Fruit fly (Drosophila melanogaster) whole organism, embryonic: ENCODE data around the gene Dora.
A peak's percentile ranks its signal among the peaks of the same experiment; 100 is the strongest.

Experiments
- Abd-B ChIP-seq: fragments of 200-800 bp; sonication (Bioruptor generic); optimal IDR thresholded peaks from 2 replicates; lab custom pipeline; 2018; ENCODE audit warnings: missing biosample characterization, mild to moderate bottlenecking, missing genetic modification characterization, moderate library complexity
- BEAF-32 ChIP-seq: fragments of 200-800 bp; sonication (Bioruptor generic); optimal IDR thresholded peaks from 3 replicates; lab custom pipeline; 2017; ENCODE audit warnings: missing biosample characterization, missing genetic modification characterization, mild to moderate bottlenecking, moderate library complexity, missing genetic modification reagents
- Bteb2 ChIP-seq: fragments of 200-800 bp; sonication (Bioruptor generic); optimal IDR thresholded peaks from 2 replicates; lab custom pipeline; 2016; ENCODE audit warnings: missing biosample characterization, missing genetic modification characterization
- CG10267 ChIP-seq: fragments of 200-800 bp; sonication (Bioruptor generic); optimal IDR thresholded peaks from 2 replicates; lab custom pipeline; 2018; ENCODE audit warnings: missing biosample characterization, mild to moderate bottlenecking, missing genetic modification characterization, moderate library complexity
- CG10462 ChIP-seq: fragments of 200-800 bp; sonication (Bioruptor generic); optimal IDR thresholded peaks from 2 replicates; lab custom pipeline; 2016; ENCODE audit warnings: missing biosample characterization, missing genetic modification characterization
- CG10543 ChIP-seq: fragments of 200-800 bp; sonication (Bioruptor generic); optimal IDR thresholded peaks from 3 replicates; lab custom pipeline; 2017; ENCODE audit warnings: missing biosample characterization, mild to moderate bottlenecking, missing genetic modification characterization, moderate library complexity
- CG10979 ChIP-seq: fragments of 200-800 bp; sonication (Bioruptor generic); optimal IDR thresholded peaks from 2 replicates; lab custom pipeline; 2018; ENCODE audit warnings: missing biosample characterization, mild to moderate bottlenecking, missing genetic modification characterization, moderate library complexity
- CG11504 ChIP-seq: fragments of 200-800 bp; sonication (Bioruptor generic); optimal IDR thresholded peaks from 3 replicates; lab custom pipeline; 2019; ENCODE audit warnings: missing biosample characterization, mild to moderate bottlenecking, missing genetic modification characterization, moderate library complexity
- CG11560 ChIP-seq: fragments of 200-800 bp; sonication (Bioruptor generic); IDR thresholded peaks from 3 replicates; pipeline ENCODE4 v1.3.6; 2022; ENCODE audit warnings: missing biosample characterization, missing genetic modification characterization
- CG11695 ChIP-seq: fragments of 200-800 bp; sonication (Bioruptor generic); IDR thresholded peaks from 3 replicates; pipeline ENCODE4 v1.3.6; 2022; ENCODE audit warnings: missing biosample characterization, missing genetic modification characterization
- CG12071 ChIP-seq: fragments of 200-800 bp; sonication (Bioruptor generic); optimal IDR thresholded peaks from 3 replicates; lab custom pipeline; 2018; ENCODE audit warnings: missing biosample characterization, mild to moderate bottlenecking, missing genetic modification characterization
- CG1529 ChIP-seq: fragments of 200-800 bp; sonication (Bioruptor generic); optimal IDR thresholded peaks from 3 replicates; lab custom pipeline; 2018; ENCODE audit warnings: missing biosample characterization, missing genetic modification characterization
- CG16863 ChIP-seq: fragments of 200-800 bp; sonication (Bioruptor generic); optimal IDR thresholded peaks from 3 replicates; lab custom pipeline; 2016; ENCODE audit warnings: missing biosample characterization, missing genetic modification characterization
- CG17328 ChIP-seq: fragments of 200-800 bp; sonication (Bioruptor generic); IDR thresholded peaks from 2 replicates; pipeline ENCODE4 v1.3.6; 2022; ENCODE audit warnings: missing biosample characterization, missing genetic modification characterization
- CG17361 ChIP-seq: fragments of 200-800 bp; sonication (Bioruptor generic); IDR thresholded peaks from 3 replicates; pipeline ENCODE4 v1.3.6; 2022; ENCODE audit warnings: missing biosample characterization, missing genetic modification characterization
- CG18262 ChIP-seq: fragments of 200-800 bp; optimal IDR thresholded peaks from 3 replicates; lab custom pipeline; 2019; ENCODE audit warnings: missing biosample characterization, mild to moderate bottlenecking, missing genetic modification characterization, moderate library complexity
- CG1832 ChIP-seq: fragments of 200-800 bp; sonication (Bioruptor generic); optimal IDR thresholded peaks from 2 replicates; lab custom pipeline; 2017; ENCODE audit warnings: missing biosample characterization, mild to moderate bottlenecking, missing genetic modification characterization, inconsistent platforms
- CG2678 ChIP-seq: fragments of 200-800 bp; sonication (Bioruptor generic); optimal IDR thresholded peaks from 3 replicates; lab custom pipeline; 2019; ENCODE audit warnings: missing biosample characterization, mild to moderate bottlenecking, missing genetic modification characterization, moderate library complexity
- CG30020 ChIP-seq: fragments of 200-800 bp; optimal IDR thresholded peaks from 2 replicates; lab custom pipeline; 2019; ENCODE audit warnings: missing biosample characterization, mild to moderate bottlenecking, missing genetic modification characterization, moderate library complexity
- CG7372 ChIP-seq: fragments of 200-800 bp; sonication (Bioruptor generic); IDR thresholded peaks from 2 replicates; pipeline ENCODE4 v1.3.6; 2022; ENCODE audit warnings: missing biosample characterization, missing genetic modification characterization
- CG7963 ChIP-seq: fragments of 200-800 bp; sonication (Bioruptor generic); IDR thresholded peaks from 3 replicates; pipeline ENCODE4 v1.3.6; 2022; ENCODE audit warnings: missing biosample characterization, missing genetic modification characterization; ENCODE audit not compliant: partially characterized antibody
- Dek ChIP-seq: fragments of 200-800 bp; sonication (Bioruptor generic); optimal IDR thresholded peaks from 3 replicates; lab custom pipeline; 2019; ENCODE audit warnings: missing biosample characterization, mild to moderate bottlenecking, missing genetic modification characterization, moderate library complexity
- HmgZ ChIP-seq: fragments of 200-800 bp; sonication (Bioruptor generic); optimal IDR thresholded peaks from 2 replicates; lab custom pipeline; 2018; ENCODE audit warnings: missing biosample characterization, mild to moderate bottlenecking, missing genetic modification characterization
- Lpt ChIP-seq: fragments of >200 bp; optimal IDR thresholded peaks from 2 replicates; lab custom pipeline; 2018; ENCODE audit warnings: missing biosample characterization, missing genetic modification characterization
- Med ChIP-seq: fragments of 200-800 bp; sonication (Bioruptor generic); peaks from one replicate; lab custom pipeline; 2016; ENCODE audit warnings: missing biosample characterization, missing genetic modification characterization, mild to moderate bottlenecking, inconsistent platforms, moderate library complexity
- NK7.1 ChIP-seq: fragments of 200-800 bp; sonication (Bioruptor generic); optimal IDR thresholded peaks from 3 replicates; lab custom pipeline; 2016; ENCODE audit warnings: missing biosample characterization, missing genetic modification characterization
- Optix ChIP-seq: fragments of 200-800 bp; sonication (Bioruptor generic); IDR thresholded peaks from 3 replicates; pipeline ENCODE4 v1.3.6; 2022; ENCODE audit warnings: missing biosample characterization, missing genetic modification characterization
- Ptx1 ChIP-seq: fragments of 200-800 bp; sonication (Bioruptor generic); IDR thresholded peaks from 2 replicates; pipeline ENCODE4 v1.3.6; 2022; ENCODE audit warnings: missing biosample characterization, missing genetic modification characterization
- Sin3A ChIP-seq: fragments of >200 bp; optimal IDR thresholded peaks from 2 replicates; lab custom pipeline; 2018
- TFAM ChIP-seq: fragments of 200-800 bp; sonication (Bioruptor generic); optimal IDR thresholded peaks from 2 replicates; lab custom pipeline; 2017; ENCODE audit warnings: missing biosample characterization, missing genetic modification characterization, inconsistent platforms
- ara ChIP-seq: fragments of 200-800 bp; sonication (Bioruptor generic); IDR thresholded peaks from 2 replicates; pipeline ENCODE4 v1.3.6; 2022; ENCODE audit warnings: missing biosample characterization, missing genetic modification characterization
- corto ChIP-seq: fragments of 200-800 bp; sonication (Bioruptor generic); optimal IDR thresholded peaks from 2 replicates; lab custom pipeline; 2016; ENCODE audit warnings: missing biosample characterization, mild to moderate bottlenecking, missing genetic modification characterization, moderate library complexity
- crc ChIP-seq: fragments of 200-800 bp; sonication (Bioruptor generic); optimal IDR thresholded peaks from 2 replicates; lab custom pipeline; 2016; ENCODE audit warnings: missing biosample characterization, missing genetic modification characterization
- croc ChIP-seq: fragments of 200-800 bp; sonication (Bioruptor generic); conservative IDR thresholded peaks from 3 replicates; pipeline ENCODE4 v1.3.6; 2022; ENCODE audit warnings: missing biosample characterization, missing genetic modification characterization
- crol ChIP-seq: fragments of 200-800 bp; sonication (Bioruptor generic); IDR thresholded peaks from 2 replicates; pipeline ENCODE4 v1.3.6; 2022; ENCODE audit warnings: missing biosample characterization, missing genetic modification characterization
- crp ChIP-seq, 2 experiments: fragments of 200-800 bp; sonication (Bioruptor generic); optimal IDR thresholded peaks; 2 replicates in 1 of 2; 3 replicates in 1 of 2; lab custom pipeline; 2017; ENCODE audit warnings: missing biosample characterization in 2 of 2, missing genetic modification characterization in 2 of 2, mild to moderate bottlenecking in 1 of 2, moderate library complexity in 1 of 2
- fd102C ChIP-seq: fragments of 200-800 bp; sonication (Bioruptor generic); optimal IDR thresholded peaks from 2 replicates; lab custom pipeline; 2018; ENCODE audit warnings: missing biosample characterization, mild to moderate bottlenecking, missing genetic modification characterization, moderate library complexity
- gcm ChIP-seq: fragments of 200-800 bp; sonication (Bioruptor generic); optimal IDR thresholded peaks from 2 replicates; lab custom pipeline; 2019; ENCODE audit warnings: missing biosample characterization, mild to moderate bottlenecking, missing genetic modification characterization, moderate library complexity
- h ChIP-seq: fragments of >200 bp; optimal IDR thresholded peaks from 2 replicates; lab custom pipeline; 2017
- ham ChIP-seq: fragments of 200-800 bp; sonication (Bioruptor generic); IDR thresholded peaks from 2 replicates; pipeline ENCODE4 v1.3.6; 2022; ENCODE audit warnings: missing biosample characterization, missing genetic modification characterization
- hbn ChIP-seq: fragments of 200-800 bp; sonication (Bioruptor generic); IDR thresholded peaks from 2 replicates; pipeline ENCODE4 v1.3.6; 2022; ENCODE audit warnings: missing biosample characterization, missing genetic modification characterization; ENCODE audit not compliant: partially characterized antibody
- lab ChIP-seq: fragments of 200-800 bp; sonication (Bioruptor generic); optimal IDR thresholded peaks from 3 replicates; lab custom pipeline; 2017; ENCODE audit warnings: missing biosample characterization, missing genetic modification characterization, mild to moderate bottlenecking, moderate library complexity, missing genetic modification reagents
- luna ChIP-seq: fragments of 200-800 bp; sonication (Bioruptor generic); optimal IDR thresholded peaks from 2 replicates; lab custom pipeline; 2016; ENCODE audit warnings: missing biosample characterization, missing genetic modification characterization
- nau ChIP-seq: fragments of 200-800 bp; sonication (Bioruptor generic); optimal IDR thresholded peaks from 3 replicates; lab custom pipeline; 2017; ENCODE audit warnings: missing biosample characterization, mild to moderate bottlenecking, missing genetic modification characterization, missing genetic modification reagents
- nom ChIP-seq: fragments of 200-800 bp; sonication (Bioruptor generic); optimal IDR thresholded peaks from 2 replicates; lab custom pipeline; 2017; ENCODE audit warnings: missing biosample characterization, missing genetic modification characterization, mild to moderate bottlenecking, moderate library complexity, missing genetic modification reagents
- org-1 ChIP-seq: fragments of 200-800 bp; sonication (Bioruptor generic); optimal IDR thresholded peaks from 2 replicates; lab custom pipeline; 2017; ENCODE audit warnings: missing biosample characterization, missing genetic modification characterization
- pzg ChIP-seq: fragments of 200-800 bp; sonication (Bioruptor generic); optimal IDR thresholded peaks from 3 replicates; lab custom pipeline; 2018; ENCODE audit warnings: missing biosample characterization, mild to moderate bottlenecking, missing genetic modification characterization, moderate library complexity
- scrt ChIP-seq: fragments of 200-800 bp; sonication (Bioruptor generic); optimal IDR thresholded peaks from 2 replicates; lab custom pipeline; 2018; ENCODE audit warnings: missing biosample characterization, mild to moderate bottlenecking, missing genetic modification characterization, moderate library complexity
- sens-2 ChIP-seq: fragments of 200-800 bp; sonication (Bioruptor generic); IDR thresholded peaks from 2 replicates; pipeline ENCODE4 v1.3.6; 2022; ENCODE audit warnings: missing biosample characterization, missing genetic modification characterization
- z ChIP-seq: fragments of 200-800 bp; sonication (Bioruptor generic); IDR thresholded peaks from 3 replicates; pipeline ENCODE4 v1.3.6; 2022; ENCODE audit warnings: missing biosample characterization, missing genetic modification characterization
- zen2 ChIP-seq: fragments of 200-800 bp; sonication (Bioruptor generic); IDR thresholded peaks from 3 replicates; pipeline ENCODE4 v1.3.6; 2022; ENCODE audit warnings: missing biosample characterization, missing genetic modification characterization; ENCODE audit not compliant: partially characterized antibody

Dora gene

dm6 chrX:18902800-18903199, 39.0 kb downstream of the Dora start (continued):
- no peak for TF ChIP-seq Bteb2 (GFP tag; lab: Kevin White, UChicago)
- TF ChIP-seq nom (GFP tag; lab: Kevin White, UChicago), result no peak
- no peak for TF ChIP-seq BEAF-32
- peak; percentile 20 for TF ChIP-seq lab (GFP tag; lab: Kevin White, UChicago)
- no peak for TF ChIP-seq CG10462 (GFP tag; lab: Kevin White, UChicago)
- TF ChIP-seq CG16863 (GFP tag; lab: Kevin White, UChicago), result no peak
- TF ChIP-seq org-1 (GFP tag; lab: Kevin White, UChicago), result no peak
- TF ChIP-seq NK7.1 (GFP tag; lab: Kevin White, UChicago), result no peak
- peak; percentile 41 for TF ChIP-seq CG11504
- TF ChIP-seq ham (GFP tag; lab: Robert Waterston, UW), result no peak
- no peak for TF ChIP-seq fd102C (GFP tag; lab: Kevin White, UChicago)
- no peak for TF ChIP-seq CG10979
- TF ChIP-seq zen2, result no peak
- TF ChIP-seq hbn (GFP tag; lab: Robert Waterston, UW), result no peak
- no peak for TF ChIP-seq Sin3A (lab: Kevin White, UChicago)
- no peak for TF ChIP-seq sens-2 (GFP tag; lab: Robert Waterston, UW)
- no peak for TF ChIP-seq h (lab: Kevin White, UChicago)
- TF ChIP-seq pzg (GFP tag; lab: Kevin White, UChicago), result no peak
- TF ChIP-seq CG1529, result no peak
- no peak for TF ChIP-seq CG10267 (tag; lab: Kevin White, UChicago)
- no peak for TF ChIP-seq scrt (GFP tag; lab: Kevin White, UChicago)
- TF ChIP-seq TFAM, result no peak
- no peak for TF ChIP-seq CG11695
- TF ChIP-seq gcm (GFP tag; lab: Kevin White, UChicago), result no peak
- TF ChIP-seq corto (GFP tag; lab: Kevin White, UChicago), result no peak
- no peak for TF ChIP-seq CG7372
- peak; percentile 37; the same call in 1 of the 2 replicates for TF ChIP-seq CG17328
- TF ChIP-seq CG11560 (tag; lab: Robert Waterston, UW), result no peak
- TF ChIP-seq Lpt, result no peak
- TF ChIP-seq Dek (tag; lab: Kevin White, UChicago), result no peak
- no peak for TF ChIP-seq crp (GFP tag; optimal IDR thresholded peaks at IDR 0.05; lab: Kevin White, UChicago)
- TF ChIP-seq HmgZ, result no peak
- no peak for TF ChIP-seq CG30020 (tag; lab: Kevin White, UChicago)
- TF ChIP-seq luna (GFP tag; lab: Kevin White, UChicago), result no peak
- peak; percentile 19 for TF ChIP-seq CG2678 (tag; lab: Kevin White, UChicago)
- TF ChIP-seq, all 482 proteins: peak for 41

DNA sequence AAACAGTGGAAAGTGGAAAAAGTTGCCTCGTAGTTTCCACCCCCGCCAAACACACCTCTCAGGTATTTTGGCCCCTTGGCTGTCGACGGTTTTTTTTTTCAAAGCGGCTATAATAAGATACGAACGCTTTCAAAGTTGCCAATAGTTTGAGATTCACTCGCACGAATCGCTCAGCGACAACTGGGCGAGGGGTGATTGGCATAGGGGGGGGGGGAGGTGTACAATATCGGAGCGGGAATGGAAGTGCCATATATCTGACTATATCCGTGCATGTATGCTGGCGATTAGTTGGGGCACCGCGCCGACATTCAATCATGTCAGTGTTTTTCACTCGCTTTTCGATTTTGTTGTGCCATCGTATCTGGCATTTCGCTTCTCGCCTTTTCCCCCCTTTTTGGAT, 41.4 kb downstream of the Dora start:
- TF ChIP-seq crc (GFP tag; lab: Kevin White, UChicago), result no peak
- peak; percentile 13 for TF ChIP-seq Med (GFP tag; lab: Kevin White, UChicago)
- TF ChIP-seq crol, result peak; percentile 78
- peak; percentile 40 for TF ChIP-seq CG10543 (GFP tag; lab: Kevin White, UChicago)
- peak; percentile 83 for TF ChIP-seq z (GFP tag; lab: Robert Waterston, UW)
- no peak for TF ChIP-seq corto (GFP tag; lab: Kevin White, UChicago)

dm6 chrX:18910827-18911226, 47.1 kb downstream of the Dora start:
- TF ChIP-seq CG12071 (GFP tag; lab: Kevin White, UChicago), result no peak
- TF ChIP-seq Abd-B (GFP tag; lab: Kevin White, UChicago), result no peak
- TF ChIP-seq nau (GFP tag; lab: Kevin White, UChicago), result no peak
- no peak for TF ChIP-seq ara (GFP tag; lab: Robert Waterston, UW)
- 0 out of 2 replicates have a peak, but pooled peaks have one; percentile 7 for TF ChIP-seq Ptx1 (GFP tag; lab: Robert Waterston, UW)
- TF ChIP-seq CG10979, result peak; percentile 66
- TF ChIP-seq Optix, result no peak
- TF ChIP-seq CG18262 (tag; lab: Kevin White, UChicago), result peak; percentile 66
- peak; percentile 24 for TF ChIP-seq CG10267 (tag; lab: Kevin White, UChicago)
- TF ChIP-seq CG17361 (GFP tag; lab: Robert Waterston, UW), result peak; percentile 65; the same call in 2 of the 3 replicates
- no peak for TF ChIP-seq CG7963 (GFP tag; lab: Robert Waterston, UW)
- TF ChIP-seq croc (GFP tag; lab: Robert Waterston, UW), result no peak; the same call in 2 of the 3 replicates
- TF ChIP-seq CG1832 (GFP tag; lab: Kevin White, UChicago), result no peak
